Worm (Caenorhabditis elegans) whole organism, L1 larva: ENCODE results near the gene Y56A3A.30.

ENCODE experiments used
- efl-1 ChIP-seq, 4 experiments: fragments of 150-350 bp; optimal IDR thresholded peaks in 3 of 4; peaks in 1 of 4; 1 replicate in 1 of 4; 2 replicates in 3 of 4; lab custom pipeline; 2014; ENCODE audit warnings: missing biosample characterization in 2 of 4, missing genetic modification characterization in 2 of 4, missing genetic modification reagents in 2 of 4
- ets-5 ChIP-seq: fragments of 200-800 bp; sonication (Bioruptor generic); IDR thresholded peaks from 2 replicates; pipeline ENCODE4 v1.3.6; 2022; ENCODE audit warnings: missing genetic modification characterization, missing compliant biosample characterization
- fkh-4 ChIP-seq: sonication (generic microtip); optimal IDR thresholded peaks from 2 replicates; lab custom pipeline; 2016; ENCODE audit warnings: missing compliant biosample characterization, missing genetic modification characterization, borderline replicate concordance
- fkh-8 ChIP-seq: sonication (generic microtip); optimal IDR thresholded peaks from 2 replicates; lab custom pipeline; 2016; ENCODE audit warnings: mild to moderate bottlenecking, missing genetic modification characterization, missing compliant biosample characterization
- mdl-1 ChIP-seq, 2 experiments: fragments of 150-350 bp; optimal IDR thresholded peaks; 2 replicates each; lab custom pipeline; 2014 to 2017; ENCODE audit warnings: missing biosample characterization in 2 of 2, missing genetic modification characterization in 2 of 2, inconsistent platforms in 1 of 2
- nhr-12 ChIP-seq: sonication (generic microtip); optimal IDR thresholded peaks from 2 replicates; lab custom pipeline; 2017; ENCODE audit warnings: missing biosample characterization, missing genetic modification characterization
- nhr-19 ChIP-seq: fragments of 200-800 bp; sonication (Bioruptor generic); conservative IDR thresholded peaks from 2 replicates; pipeline ENCODE4 v1.3.6; 2022; ENCODE audit warnings: missing genetic modification characterization, missing compliant biosample characterization
- nhr-85 ChIP-seq: sonication (generic microtip); peaks from one replicate; lab custom pipeline; 2016; ENCODE audit warnings: missing genetic modification characterization, inconsistent platforms, missing compliant biosample characterization
- unc-86 ChIP-seq: sonication (generic microtip); optimal IDR thresholded peaks from 2 replicates; lab custom pipeline; 2016; ENCODE audit warnings: missing genetic modification characterization, missing compliant biosample characterization

Gene Y56A3A.30

ce11 chrIII:11931960-11932359 lies 46.9 kb downstream of the Y56A3A.30 start:
- peak; percentile 30 for TF ChIP-seq nhr-85 (tag; lab: Kevin White, UChicago)
- TF ChIP-seq ets-5: no peak
- TF ChIP-seq, all 84 proteins: peak for 1

ce11 chrIII:11930899-11931298 lies 48.0 kb downstream of the Y56A3A.30 start:
- TF ChIP-seq nhr-19 (GFP tag; lab: Robert Waterston, UW) (0 out of 2 replicates have a peak, but pooled peaks have one; percentile 2), mdl-1 (tag; optimal IDR thresholded peaks at IDR 0.05; lab: Kevin White, UChicago) (no peak), fkh-8 (tag; lab: Kevin White, UChicago) (no peak), unc-86 (tag; lab: Kevin White, UChicago) (no peak), nhr-12 (tag; lab: Kevin White, UChicago) (no peak), efl-1 (optimal IDR thresholded peaks at IDR 0.05; lab: Kevin White, UChicago) (no peak), efl-1 (GFP tag; optimal IDR thresholded peaks at IDR 0.05 in 1 of 2; lab: Kevin White, UChicago) (peak in 1 of 2 experiments; percentile 54), nhr-85 (tag; lab: Kevin White, UChicago) (no peak), fkh-4 (tag; lab: Kevin White, UChicago) (no peak)
- TF ChIP-seq, all 84 proteins: peak for 2
